Worm (Caenorhabditis elegans) whole organism, L1 larva: ENCODE measurements around the gene kvs-4.

ENCODE experiments used
- C16A3.4 ChIP-seq: fragments of 150-350 bp; optimal IDR thresholded peaks from 2 replicates; lab custom pipeline; 2014; ENCODE audit warnings: missing biosample characterization, missing genetic modification characterization
- C34B4.2 ChIP-seq: sonication (generic microtip); optimal IDR thresholded peaks from 2 replicates; lab custom pipeline; 2017; ENCODE audit warnings: mild to moderate bottlenecking, missing genetic modification characterization, missing compliant biosample characterization
- F16B12.6 ChIP-seq: fragments of 150-350 bp; optimal IDR thresholded peaks from 2 replicates; lab custom pipeline; 2014; ENCODE audit warnings: missing biosample characterization, missing genetic modification characterization
- aly-2 ChIP-seq: fragments of 150-350 bp; optimal IDR thresholded peaks from 2 replicates; lab custom pipeline; 2014; ENCODE audit warnings: missing biosample characterization, missing genetic modification characterization
- blmp-1 ChIP-seq: fragments of 150-350 bp; optimal IDR thresholded peaks from 2 replicates; lab custom pipeline; 2014; ENCODE audit warnings: missing biosample characterization, missing genetic modification characterization
- ceh-8 ChIP-seq: fragments of 200-800 bp; sonication (Bioruptor generic); optimal IDR thresholded peaks from 2 replicates; lab custom pipeline; 2018; ENCODE audit warnings: mild to moderate bottlenecking, missing genetic modification characterization, moderate library complexity, missing compliant biosample characterization
- ceh-82 ChIP-seq, 3 experiments: fragments of 150-350 bp in 1 of 3; sonication (generic microtip) in 2 of 3; optimal IDR thresholded peaks; 2 replicates each; lab custom pipeline; 2014 to 2017; ENCODE audit warnings: missing biosample characterization in 3 of 3, missing genetic modification characterization in 3 of 3
- ceh-88 ChIP-seq: fragments of 200-800 bp; sonication (Bioruptor generic); IDR thresholded peaks from 2 replicates; pipeline ENCODE4 v1.3.6; 2022; ENCODE audit warnings: missing genetic modification characterization, missing compliant biosample characterization
- ceh-90 ChIP-seq: sonication (generic microtip); optimal IDR thresholded peaks from 2 replicates; lab custom pipeline; 2016; ENCODE audit warnings: missing genetic modification characterization, missing compliant biosample characterization
- ces-1 ChIP-seq: fragments of 150-350 bp; optimal IDR thresholded peaks from 2 replicates; lab custom pipeline; 2014; ENCODE audit warnings: missing biosample characterization, missing genetic modification reagents, missing genetic modification characterization
- dpl-1 ChIP-seq, 3 experiments: fragments of 150-350 bp in 2 of 3; sonication (generic microtip) in 1 of 3; optimal IDR thresholded peaks; 2 replicates each; lab custom pipeline; 2014 to 2017; ENCODE audit warnings: missing biosample characterization in 3 of 3, missing genetic modification characterization in 3 of 3, missing genetic modification reagents in 3 of 3
- dsc-1 ChIP-seq: sonication (generic microtip); optimal IDR thresholded peaks from 2 replicates; lab custom pipeline; 2016; ENCODE audit warnings: mild to moderate bottlenecking, missing genetic modification characterization, missing compliant biosample characterization
- efl-1 ChIP-seq, 4 experiments: fragments of 150-350 bp; optimal IDR thresholded peaks in 3 of 4; peaks in 1 of 4; 1 replicate in 1 of 4; 2 replicates in 3 of 4; lab custom pipeline; 2014; ENCODE audit warnings: missing biosample characterization in 2 of 4, missing genetic modification characterization in 2 of 4, missing genetic modification reagents in 2 of 4
- egl-13 ChIP-seq: sonication (generic microtip); optimal IDR thresholded peaks from 2 replicates; lab custom pipeline; 2016; ENCODE audit warnings: missing genotype, missing genetic modification reagents, missing genetic modification characterization, missing compliant biosample characterization
- elt-2 ChIP-seq: sonication (generic microtip); optimal IDR thresholded peaks from 2 replicates; lab custom pipeline; 2016; ENCODE audit warnings: missing genetic modification characterization, mild to moderate bottlenecking, inconsistent platforms, missing compliant biosample characterization, missing genetic modification reagents
- ets-5 ChIP-seq: fragments of 200-800 bp; sonication (Bioruptor generic); IDR thresholded peaks from 2 replicates; pipeline ENCODE4 v1.3.6; 2022; ENCODE audit warnings: missing genetic modification characterization, missing compliant biosample characterization
- fkh-8 ChIP-seq: sonication (generic microtip); optimal IDR thresholded peaks from 2 replicates; lab custom pipeline; 2016; ENCODE audit warnings: mild to moderate bottlenecking, missing genetic modification characterization, missing compliant biosample characterization
- fos-1 ChIP-seq: fragments of 150-350 bp; optimal IDR thresholded peaks from 2 replicates; lab custom pipeline; 2014; ENCODE audit warnings: missing biosample characterization, missing genetic modification characterization
- hlh-4 ChIP-seq: sonication (generic microtip); optimal IDR thresholded peaks from 2 replicates; lab custom pipeline; 2016; ENCODE audit warnings: mild to moderate bottlenecking, missing genetic modification characterization, missing compliant biosample characterization
- hpl-2 ChIP-seq: fragments of 150-350 bp; optimal IDR thresholded peaks from 2 replicates; lab custom pipeline; 2014; ENCODE audit warnings: missing biosample characterization, missing genetic modification reagents, missing genetic modification characterization
- jun-1 ChIP-seq: fragments of 150-350 bp; optimal IDR thresholded peaks from 2 replicates; lab custom pipeline; 2014; ENCODE audit warnings: missing biosample characterization, missing genetic modification reagents, missing genetic modification characterization
- lin-14 ChIP-seq: fragments of 200-800 bp; sonication (Bioruptor generic); optimal IDR thresholded peaks from 2 replicates; lab custom pipeline; 2018; ENCODE audit warnings: mild to moderate bottlenecking, missing genetic modification characterization, moderate library complexity, missing compliant biosample characterization
- lin-15B ChIP-seq: fragments of 150-350 bp; sonication (generic microtip); optimal IDR thresholded peaks from 3 replicates; lab custom pipeline; 2014; ENCODE audit warnings: missing biosample characterization, missing genetic modification characterization
- lin-35 ChIP-seq, 2 experiments: fragments of 150-350 bp; optimal IDR thresholded peaks; 2 replicates each; lab custom pipeline; 2014; ENCODE audit warnings: missing biosample characterization in 2 of 2, missing genetic modification characterization in 2 of 2, missing genetic modification reagents in 2 of 2
- lin-39 ChIP-seq: fragments of 150-350 bp; optimal IDR thresholded peaks from 2 replicates; lab custom pipeline; 2014; ENCODE audit warnings: missing biosample characterization, missing genetic modification reagents, missing genetic modification characterization
- lir-3 ChIP-seq: sonication (generic microtip); optimal IDR thresholded peaks from 2 replicates; lab custom pipeline; 2016; ENCODE audit warnings: mild to moderate bottlenecking, missing genetic modification characterization, moderate library complexity, missing compliant biosample characterization; ENCODE audit not compliant: poor library complexity
- lsy-2 ChIP-seq, 2 experiments: fragments of 150-350 bp; optimal IDR thresholded peaks; 2 replicates each; lab custom pipeline; 2014; ENCODE audit warnings: missing biosample characterization in 2 of 2, missing genetic modification characterization in 2 of 2
- mab-9 ChIP-seq: fragments of 200-800 bp; sonication (Bioruptor generic); IDR thresholded peaks from 2 replicates; pipeline ENCODE4 v1.3.6; 2022; ENCODE audit warnings: missing genetic modification reagents, missing genetic modification characterization, missing compliant biosample characterization
- mep-1 ChIP-seq: fragments of 150-350 bp; optimal IDR thresholded peaks from 2 replicates; lab custom pipeline; 2014; ENCODE audit warnings: missing biosample characterization, missing genetic modification characterization
- nhr-11 ChIP-seq: fragments of 150-350 bp; optimal IDR thresholded peaks from 2 replicates; lab custom pipeline; 2014; ENCODE audit warnings: missing biosample characterization, missing genetic modification characterization
- nhr-12 ChIP-seq: sonication (generic microtip); optimal IDR thresholded peaks from 2 replicates; lab custom pipeline; 2017; ENCODE audit warnings: missing biosample characterization, missing genetic modification characterization
- nhr-19 ChIP-seq: fragments of 200-800 bp; sonication (Bioruptor generic); conservative IDR thresholded peaks from 2 replicates; pipeline ENCODE4 v1.3.6; 2022; ENCODE audit warnings: missing genetic modification characterization, missing compliant biosample characterization
- nhr-20 ChIP-seq: sonication (generic microtip); optimal IDR thresholded peaks from 2 replicates; lab custom pipeline; 2016; ENCODE audit warnings: mild to moderate bottlenecking, missing genetic modification characterization, missing compliant biosample characterization
- nhr-237 ChIP-seq: fragments of 150-350 bp; optimal IDR thresholded peaks from 2 replicates; lab custom pipeline; 2014; ENCODE audit warnings: missing biosample characterization, missing genetic modification characterization
- nhr-28 ChIP-seq: fragments of 150-350 bp; optimal IDR thresholded peaks from 2 replicates; lab custom pipeline; 2014; ENCODE audit warnings: missing biosample characterization, missing genetic modification characterization
- nhr-47 ChIP-seq: sonication (generic microtip); optimal IDR thresholded peaks from 2 replicates; lab custom pipeline; 2016; ENCODE audit warnings: mild to moderate bottlenecking, missing genetic modification characterization, moderate library complexity, missing compliant biosample characterization
- nhr-77 ChIP-seq: fragments of 150-350 bp; optimal IDR thresholded peaks from 2 replicates; lab custom pipeline; 2014; ENCODE audit warnings: missing biosample characterization, missing genetic modification characterization
- nhr-85 ChIP-seq: sonication (generic microtip); peaks from one replicate; lab custom pipeline; 2016; ENCODE audit warnings: missing genetic modification characterization, inconsistent platforms, missing compliant biosample characterization
- rnt-1 ChIP-seq: sonication (generic microtip); optimal IDR thresholded peaks from 2 replicates; lab custom pipeline; 2016; ENCODE audit warnings: mild to moderate bottlenecking, missing genetic modification characterization, moderate library complexity, missing compliant biosample characterization
- skn-1 ChIP-seq: fragments of 150-350 bp; optimal IDR thresholded peaks from 2 replicates; lab custom pipeline; 2014; ENCODE audit warnings: missing biosample characterization, missing genetic modification characterization
- snpc-4 ChIP-seq: fragments of 150-350 bp; optimal IDR thresholded peaks from 2 replicates; lab custom pipeline; 2014; ENCODE audit warnings: missing biosample characterization, missing genetic modification characterization
- snu-23 ChIP-seq: sonication (generic microtip); optimal IDR thresholded peaks from 2 replicates; lab custom pipeline; 2016; ENCODE audit warnings: missing genetic modification characterization, missing compliant biosample characterization
- tbx-2 ChIP-seq: sonication (generic microtip); optimal IDR thresholded peaks from 2 replicates; lab custom pipeline; 2016; ENCODE audit warnings: missing genetic modification characterization, missing compliant biosample characterization
- unc-86 ChIP-seq: sonication (generic microtip); optimal IDR thresholded peaks from 2 replicates; lab custom pipeline; 2016; ENCODE audit warnings: missing genetic modification characterization, missing compliant biosample characterization
- vab-15 ChIP-seq: sonication (generic microtip); optimal IDR thresholded peaks from 2 replicates; lab custom pipeline; 2017; ENCODE audit warnings: missing genotype, mild to moderate bottlenecking, missing genetic modification characterization, missing compliant biosample characterization
- xbp-1 ChIP-seq: sonication (generic microtip); optimal IDR thresholded peaks from 2 replicates; lab custom pipeline; 2016; ENCODE audit warnings: missing genetic modification characterization, missing compliant biosample characterization
- ztf-11 ChIP-seq, 2 experiments: sonication (generic microtip); optimal IDR thresholded peaks; 2 replicates each; lab custom pipeline; 2016 to 2017; ENCODE audit warnings: missing genetic modification characterization in 2 of 2, missing biosample characterization in 1 of 2, missing compliant biosample characterization in 1 of 2
- ztf-4 ChIP-seq: fragments of 150-350 bp; optimal IDR thresholded peaks from 2 replicates; lab custom pipeline; 2014; ENCODE audit warnings: missing biosample characterization, missing genetic modification characterization

Gene kvs-4

DNA sequence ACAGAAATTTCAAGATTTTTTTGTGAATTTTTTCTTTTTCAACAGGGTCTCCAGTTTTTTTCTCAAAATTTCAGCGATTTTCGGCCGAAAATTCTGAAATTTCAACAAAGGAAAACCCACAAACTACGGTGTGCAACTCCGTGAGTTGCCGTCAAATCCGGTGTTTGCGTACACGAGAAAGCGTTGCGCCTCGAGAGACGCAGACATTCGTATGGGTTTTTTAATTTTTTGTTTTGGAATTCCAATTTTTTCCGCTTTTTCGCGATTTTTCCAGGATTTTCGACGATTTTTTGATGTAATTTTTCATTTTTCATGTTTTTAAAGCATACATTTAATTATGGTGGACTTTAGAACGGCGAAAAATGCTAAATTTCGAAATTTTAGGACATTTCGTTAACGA lies 23.8 kb downstream of the kvs-4 start (continued):
- TF ChIP-seq ets-5 (GFP tag; lab: Robert Waterston, UW) (no peak), lir-3 (tag; lab: Kevin White, UChicago) (no peak), ceh-88 (GFP tag; lab: Robert Waterston, UW) (no peak), nhr-28 (tag; lab: Kevin White, UChicago) (no peak)

- TF ChIP-seq C34B4.2 (tag; lab: Kevin White, UChicago) (no peak), vab-15 (tag; lab: Kevin White, UChicago) (no peak), snpc-4 (tag; lab: Kevin White, UChicago) (no peak), nhr-77 (tag; lab: Kevin White, UChicago) (no peak), nhr-47 (tag; lab: Kevin White, UChicago) (no peak), mep-1 (no peak), nhr-11 (tag; lab: Kevin White, UChicago) (no peak), ztf-4 (tag; lab: Kevin White, UChicago) (no peak), ceh-8 (GFP tag; lab: Kevin White, UChicago) (no peak), nhr-19 (no peak), C16A3.4 (tag; lab: Kevin White, UChicago) (no peak), lin-15B (tag; lab: Kevin White, UChicago) (no peak), rnt-1 (tag; lab: Kevin White, UChicago) (no peak), ceh-82 (tag; optimal IDR thresholded peaks at IDR 0.05; lab: Kevin White, UChicago) (no peak), ceh-90 (tag; lab: Kevin White, UChicago) (no peak), tbx-2 (tag; lab: Kevin White, UChicago) (no peak), nhr-20 (tag; lab: Kevin White, UChicago) (no peak), elt-2 (no peak)
- TF ChIP-seq, all 84 proteins: peak for 0
These were observed 24.3 kb downstream of the kvs-4 start, which contains the start of gene spat-2 for ce11 chrIII:11036640-11037039. spat-2 (plus strand) TSS chrIII:11036940.

ce11 chrIII:11039250-11039649 lies 26.9 kb downstream of the kvs-4 start:
- no peak for TF ChIP-seq xbp-1 (tag; lab: Kevin White, UChicago)
- TF ChIP-seq jun-1 (tag; lab: Kevin White, UChicago), result no peak
- TF ChIP-seq nhr-12 (tag; lab: Kevin White, UChicago), result no peak
- TF ChIP-seq ceh-88 (GFP tag; lab: Robert Waterston, UW), result no peak
- peak in 1 of 3 experiments; percentile 63 for TF ChIP-seq dpl-1 (GFP tag; optimal IDR thresholded peaks at IDR 0.05; lab: Kevin White, UChicago)
- no peak for TF ChIP-seq hpl-2 (GFP tag; lab: Kevin White, UChicago)
- TF ChIP-seq lin-14 (GFP tag; lab: Kevin White, UChicago), result peak; percentile 69
- TF ChIP-seq rnt-1 (tag; lab: Kevin White, UChicago), result no peak
- no peak for TF ChIP-seq unc-86 (tag; lab: Kevin White, UChicago)
- TF ChIP-seq C34B4.2 (tag; lab: Kevin White, UChicago), result no peak
- TF ChIP-seq nhr-85 (tag; lab: Kevin White, UChicago), result no peak
- peak; percentile 49 for TF ChIP-seq F16B12.6 (tag; lab: Kevin White, UChicago)
- no peak for TF ChIP-seq mab-9
- no peak for TF ChIP-seq nhr-237
- TF ChIP-seq lin-35 (GFP tag; optimal IDR thresholded peaks at IDR 0.05; lab: Kevin White, UChicago), result peak in 1 of 2 experiments; percentile 58
- TF ChIP-seq aly-2, result no peak
- TF ChIP-seq blmp-1, result no peak
- peak; percentile 54 for TF ChIP-seq mep-1
- peak; percentile 45 for TF ChIP-seq snu-23 (GFP tag; lab: Kevin White, UChicago)
- peak; percentile 37 to 47 for TF ChIP-seq efl-1 (optimal IDR thresholded peaks at IDR 0.05; lab: Kevin White, UChicago)
- TF ChIP-seq efl-1 (GFP tag; optimal IDR thresholded peaks at IDR 0.05 in 1 of 2; lab: Kevin White, UChicago), result peak in 1 of 2 experiments; percentile 30
- no peak for TF ChIP-seq nhr-11 (tag; lab: Kevin White, UChicago)
- TF ChIP-seq lin-39 (tag; lab: Kevin White, UChicago), result no peak
- TF ChIP-seq dsc-1 (tag; lab: Kevin White, UChicago), result no peak
- TF ChIP-seq egl-13 (tag; lab: Kevin White, UChicago), result no peak
- no peak for TF ChIP-seq hlh-4 (tag; lab: Kevin White, UChicago)
- no peak for TF ChIP-seq ces-1 (GFP tag; lab: Kevin White, UChicago)
- no peak for TF ChIP-seq nhr-28 (tag; lab: Kevin White, UChicago)
- TF ChIP-seq ztf-11 (tag; optimal IDR thresholded peaks at IDR 0.05; lab: Kevin White, UChicago), result no peak
- TF ChIP-seq lsy-2 (tag; optimal IDR thresholded peaks at IDR 0.05; lab: Kevin White, UChicago), result peak; percentile 16 to 79
- TF ChIP-seq nhr-47 (tag; lab: Kevin White, UChicago), result no peak
- peak; percentile 28 for TF ChIP-seq fkh-8
- peak; percentile 73 for TF ChIP-seq skn-1 (tag; lab: Kevin White, UChicago)
- TF ChIP-seq C16A3.4 (tag; lab: Kevin White, UChicago), result peak; percentile 38
- peak in 1 of 3 experiments; percentile 78 for TF ChIP-seq ceh-82 (tag; optimal IDR thresholded peaks at IDR 0.05; lab: Kevin White, UChicago)
- no peak for TF ChIP-seq fos-1 (tag; lab: Kevin White, UChicago)
- peak; percentile 68 for TF ChIP-seq lin-15B (tag; lab: Kevin White, UChicago)
- TF ChIP-seq, all 84 proteins: peak for 13
